Worm (Caenorhabditis elegans) whole organism, mixed stage, embryonic: ENCODE data around the gene C27B7.5.
A peak's percentile ranks its signal among the peaks of the same experiment; 100 is the strongest.

Experiments
- ceh-83 ChIP-seq: fragments of 200-800 bp; sonication (Bioruptor generic); optimal IDR thresholded peaks from 2 replicates; lab custom pipeline; 2018; ENCODE audit warnings: mild to moderate bottlenecking, missing genetic modification characterization, missing compliant biosample characterization
- ces-1 ChIP-seq: fragments of 150-350 bp; optimal IDR thresholded peaks from 2 replicates; lab custom pipeline; 2014; ENCODE audit warnings: missing biosample characterization, missing genetic modification reagents, missing genetic modification characterization
- elt-1 ChIP-seq: sonication (generic microtip); optimal IDR thresholded peaks from 2 replicates; lab custom pipeline; 2017; ENCODE audit warnings: missing genetic modification characterization, mild to moderate bottlenecking, missing compliant biosample characterization, antibody characterized with exemption, moderate library complexity, borderline replicate concordance; ENCODE audit not compliant: insufficient read depth
- elt-3 ChIP-seq: fragments of 150-350 bp; optimal IDR thresholded peaks from 2 replicates; lab custom pipeline; 2014; ENCODE audit warnings: missing biosample characterization, missing genetic modification characterization
- lin-13 ChIP-seq: fragments of 150-350 bp; optimal IDR thresholded peaks from 2 replicates; lab custom pipeline; 2014; ENCODE audit warnings: missing biosample characterization, missing genetic modification characterization
- mep-1 ChIP-seq: fragments of 150-350 bp; optimal IDR thresholded peaks from 2 replicates; lab custom pipeline; 2017; ENCODE audit warnings: missing biosample characterization, missing genetic modification reagents, missing genetic modification characterization, inconsistent platforms
- nhr-28 ChIP-seq: fragments of 150-350 bp; optimal IDR thresholded peaks from 2 replicates; lab custom pipeline; 2014; ENCODE audit warnings: missing biosample characterization, missing genetic modification characterization
- snpc-4 ChIP-seq: fragments of 150-350 bp; optimal IDR thresholded peaks from 2 replicates; lab custom pipeline; 2014; ENCODE audit warnings: missing biosample characterization, missing genetic modification characterization
- unc-39 ChIP-seq: fragments of 150-350 bp; optimal IDR thresholded peaks from 2 replicates; lab custom pipeline; 2014; ENCODE audit warnings: missing biosample characterization, missing genetic modification characterization
- unc-62 ChIP-seq: fragments of 150-350 bp; optimal IDR thresholded peaks from 2 replicates; lab custom pipeline; 2014; ENCODE audit warnings: missing biosample characterization, missing genetic modification reagents, missing genetic modification characterization
- ztf-11 ChIP-seq: fragments of 150-350 bp; optimal IDR thresholded peaks from 2 replicates; lab custom pipeline; 2014; ENCODE audit warnings: missing biosample characterization, missing genetic modification characterization

DNA sequence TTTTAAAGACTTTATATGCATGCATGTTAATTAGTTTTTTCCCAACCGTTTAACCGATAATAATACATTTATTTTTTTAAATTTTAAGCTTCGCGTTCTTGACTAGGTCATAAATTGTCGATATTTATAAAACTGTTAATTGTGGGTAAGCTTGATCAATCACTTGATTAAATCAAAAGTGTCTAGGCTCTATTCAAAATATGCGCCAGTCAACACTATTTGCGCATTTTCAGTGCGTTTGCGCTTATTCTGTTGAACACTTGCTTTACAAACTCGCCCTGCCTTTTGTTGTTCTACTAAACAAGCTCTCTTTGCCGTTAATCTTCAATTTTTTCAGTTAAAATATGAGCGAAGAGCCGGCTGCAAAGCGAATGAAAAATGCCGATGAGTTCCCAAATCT, 10.3 kb upstream of the C27B7.5 start, which contains the start of gene spr-2:
- no peak for TF ChIP-seq ceh-83 (GFP tag; lab: Kevin White, UChicago)
- no peak for TF ChIP-seq unc-62 (GFP tag; lab: Kevin White, UChicago)
- no peak for TF ChIP-seq unc-39 (tag; lab: Kevin White, UChicago)
- peak; percentile 5 for TF ChIP-seq lin-13 (tag; lab: Kevin White, UChicago)
- no peak for TF ChIP-seq ztf-11
- TF ChIP-seq mep-1 (tag; lab: Kevin White, UChicago), result peak; percentile 59
- no peak for TF ChIP-seq elt-3
- TF ChIP-seq snpc-4 (tag; lab: Kevin White, UChicago), result no peak
- no peak for TF ChIP-seq elt-1 (tag; lab: Kevin White, UChicago)
- TF ChIP-seq ces-1 (GFP tag; lab: Kevin White, UChicago), result peak; percentile 83
- TF ChIP-seq nhr-28 (tag; lab: Kevin White, UChicago), result no peak
